Worm (Caenorhabditis elegans) whole organism, late embryonic: Measurements from ENCODE around the gene mtss-1.

Source experiments
- ceh-45 ChIP-seq: fragments of 200-800 bp; sonication (Bioruptor generic); IDR thresholded peaks from 2 replicates; pipeline ENCODE4 v1.3.6; 2022; ENCODE audit warnings: missing genetic modification reagents, missing genetic modification characterization, missing compliant biosample characterization
- ceh-48 ChIP-seq: sonication (generic microtip); optimal IDR thresholded peaks from 2 replicates; lab custom pipeline; 2016; ENCODE audit warnings: missing genetic modification characterization, inconsistent platforms, missing compliant biosample characterization
- che-1 ChIP-seq: sonication (generic microtip); optimal IDR thresholded peaks from 2 replicates; lab custom pipeline; 2016; ENCODE audit warnings: mild to moderate bottlenecking, missing genetic modification characterization, missing compliant biosample characterization
- dmd-4 ChIP-seq: sonication (generic microtip); optimal IDR thresholded peaks from 2 replicates; lab custom pipeline; 2016; ENCODE audit warnings: borderline replicate concordance, missing genetic modification characterization, missing compliant biosample characterization
- elt-2 ChIP-seq: sonication (generic microtip); optimal IDR thresholded peaks from 2 replicates; lab custom pipeline; 2016; ENCODE audit warnings: missing genetic modification reagents, missing genetic modification characterization, missing compliant biosample characterization
- fkh-10 ChIP-seq: fragments of 150-350 bp; optimal IDR thresholded peaks from 2 replicates; lab custom pipeline; 2014; ENCODE audit warnings: missing biosample characterization, missing genetic modification reagents, missing genetic modification characterization
- mec-3 ChIP-seq: sonication (generic microtip); optimal IDR thresholded peaks from 2 replicates; lab custom pipeline; 2016; ENCODE audit warnings: borderline replicate concordance, missing genetic modification characterization, missing compliant biosample characterization
- nhr-232 ChIP-seq: sonication (generic microtip); optimal IDR thresholded peaks from 2 replicates; lab custom pipeline; 2016; ENCODE audit warnings: missing genetic modification characterization, missing compliant biosample characterization
- pag-3 ChIP-seq: sonication (generic microtip); optimal IDR thresholded peaks from 2 replicates; lab custom pipeline; 2016; ENCODE audit warnings: missing compliant biosample characterization, missing genetic modification characterization, borderline replicate concordance
- pqm-1 ChIP-seq: sonication (generic microtip); optimal IDR thresholded peaks from 2 replicates; lab custom pipeline; 2016; ENCODE audit warnings: missing genetic modification characterization, missing compliant biosample characterization
- tbx-2 ChIP-seq: sonication (generic microtip); optimal IDR thresholded peaks from 2 replicates; lab custom pipeline; 2016; ENCODE audit warnings: missing genetic modification characterization, missing compliant biosample characterization

- TF ChIP-seq pqm-1 (tag; lab: Kevin White, UChicago) (no peak), tbx-2 (tag; lab: Kevin White, UChicago) (no peak), pag-3 (tag; lab: Kevin White, UChicago) (no peak), dmd-4 (no peak), fkh-10 (no peak), nhr-232 (tag; lab: Kevin White, UChicago) (no peak), ceh-45 (GFP tag; lab: Robert Waterston, UW) (no peak), che-1 (no peak), elt-2 (no peak), ceh-48 (tag; lab: Kevin White, UChicago) (no peak), mec-3 (tag; lab: Kevin White, UChicago) (no peak)
These were observed 50.5 kb downstream of the mtss-1 start, which contains the start of gene pat-2 for ce11 chrIII:8818599-8818998.
